Worm (Caenorhabditis elegans) whole organism, L2 larva: ENCODE results near the gene acs-22.

Source experiments
- F13H6.1 ChIP-seq: sonication (generic microtip); optimal IDR thresholded peaks from 2 replicates; lab custom pipeline; 2016; ENCODE audit warnings: missing genetic modification characterization, missing compliant biosample characterization
- ZK546.5 ChIP-seq: sonication (generic microtip); optimal IDR thresholded peaks from 2 replicates; lab custom pipeline; 2017; ENCODE audit warnings: missing biosample characterization, missing genetic modification characterization
- aly-2 ChIP-seq: fragments of 150-350 bp; optimal IDR thresholded peaks from 2 replicates; lab custom pipeline; 2014; ENCODE audit warnings: missing biosample characterization, missing genetic modification characterization
- ama-1 ChIP-seq: fragments of 150-350 bp; optimal IDR thresholded peaks from 2 replicates; lab custom pipeline; 2018; ENCODE audit warnings: inconsistent platforms
- elt-1 ChIP-seq: fragments of 150-350 bp; optimal IDR thresholded peaks from 2 replicates; lab custom pipeline; 2014; ENCODE audit warnings: missing biosample characterization, missing genetic modification characterization
- fos-1 ChIP-seq: fragments of 150-350 bp; optimal IDR thresholded peaks from 2 replicates; lab custom pipeline; 2014; ENCODE audit warnings: missing biosample characterization, missing genetic modification characterization
- lin-13 ChIP-seq: fragments of 150-350 bp; optimal IDR thresholded peaks from 2 replicates; lab custom pipeline; 2014; ENCODE audit warnings: missing biosample characterization, missing genetic modification reagents, missing genetic modification characterization
- nhr-11 ChIP-seq: fragments of 150-350 bp; optimal IDR thresholded peaks from 2 replicates; lab custom pipeline; 2014; ENCODE audit warnings: missing biosample characterization, missing genetic modification characterization
- nhr-12 ChIP-seq: fragments of 150-350 bp; optimal IDR thresholded peaks from 2 replicates; lab custom pipeline; 2014; ENCODE audit warnings: missing biosample characterization, missing genetic modification characterization
- nhr-77 ChIP-seq: fragments of 150-350 bp; optimal IDR thresholded peaks from 2 replicates; lab custom pipeline; 2014; ENCODE audit warnings: missing biosample characterization, missing genetic modification characterization
- snpc-4 ChIP-seq: fragments of 150-350 bp; optimal IDR thresholded peaks from 2 replicates; lab custom pipeline; 2014; ENCODE audit warnings: missing biosample characterization, missing genetic modification characterization
- unc-62 ChIP-seq: fragments of 150-350 bp; optimal IDR thresholded peaks from 2 replicates; lab custom pipeline; 2014; ENCODE audit warnings: missing biosample characterization, missing genetic modification reagents, missing genetic modification characterization

DNA sequence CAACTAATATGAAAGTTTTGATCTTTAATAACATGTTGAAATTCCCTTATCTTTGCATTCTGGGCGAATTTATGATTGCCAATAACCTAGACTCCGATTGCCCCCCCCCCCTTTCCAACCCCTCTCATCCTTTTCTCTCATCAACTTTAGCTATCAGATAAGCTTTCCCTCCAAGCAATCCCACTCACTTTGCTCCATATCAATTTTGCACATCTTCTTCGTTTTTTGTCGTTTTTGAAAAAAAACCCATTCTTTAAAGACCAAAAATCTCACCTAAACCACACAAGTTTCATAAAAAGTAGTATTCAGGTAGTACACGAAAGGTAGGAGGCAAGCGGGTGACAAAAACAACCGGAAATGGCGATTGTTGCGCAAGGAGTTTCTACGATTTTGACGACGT lies 56.8 kb downstream of the acs-22 start, which contains the start of gene twk-18:
- TF ChIP-seq nhr-12 (no peak), lin-13 (GFP tag; lab: Kevin White, UChicago) (no peak), ZK546.5 (tag; lab: Kevin White, UChicago) (no peak), nhr-77 (no peak), elt-1 (tag; lab: Kevin White, UChicago) (no peak), aly-2 (tag; lab: Kevin White, UChicago) (no peak), fos-1 (no peak), nhr-11 (tag; lab: Kevin White, UChicago) (no peak), snpc-4 (tag; lab: Kevin White, UChicago) (no peak), unc-62 (no peak), ama-1 (lab: Kevin White, UChicago) (no peak), F13H6.1 (tag; lab: Kevin White, UChicago) (no peak)
